Fruit fly (Drosophila melanogaster): ENCODE data around the gene CG14304.

DNA sequence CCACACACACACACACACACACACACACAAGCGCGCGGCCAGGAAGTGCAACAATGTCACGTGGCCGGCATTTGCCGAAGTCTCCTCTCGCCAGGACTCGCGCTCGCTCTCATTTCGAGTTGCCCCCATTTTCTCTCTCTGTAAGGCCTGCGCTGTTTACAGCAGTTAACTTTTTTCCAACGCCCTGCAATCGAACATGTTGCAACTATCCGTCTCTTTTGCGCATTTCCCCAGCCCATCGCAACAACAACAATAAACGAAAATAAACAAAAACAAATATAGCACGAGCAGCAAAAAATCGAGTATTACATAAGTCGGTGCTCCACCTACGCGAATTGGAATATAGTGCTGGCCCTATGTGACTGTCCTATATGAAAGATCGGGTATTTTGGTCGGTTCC is 74.2 kb downstream of the CG14304 start:
- TF ChIP-seq cic (GFP tag; optimal IDR thresholded peaks at IDR 0.05) (no peak), cnc (optimal IDR thresholded peaks at IDR 0.05) (no peak), toe (GFP tag; optimal IDR thresholded peaks at IDR 0.05) (no peak), CG5204 (GFP tag; optimal IDR thresholded peaks at IDR 0.05) (no peak), Crg-1 (GFP tag; optimal IDR thresholded peaks at IDR 0.05) (no peak), tj (GFP tag; optimal IDR thresholded peaks at IDR 0.05) (no peak), bab1 (GFP tag; optimal IDR thresholded peaks at IDR 0.05) (no peak), CG11617 (GFP tag; optimal IDR thresholded peaks at IDR 0.05) (no peak), pad (GFP tag; optimal IDR thresholded peaks at IDR 0.05) (peak; percentile 79), CG7045 (GFP tag; optimal IDR thresholded peaks at IDR 0.05) (no peak)
